Fruit fly (Drosophila melanogaster): ENCODE data around the gene prc.

The prc gene

dm6 chr3L:12002321-12003248 is 36.7 kb upstream of the prc start, which contains the start of the genes Pop2 and CG6928 (continued):
- TF ChIP-seq CG4730 (GFP tag; IDR thresholded peaks at IDR 0.05), result peak; percentile 49; the same call in 1 of the 2 replicates
- TF ChIP-seq CG4360 (GFP tag; IDR thresholded peaks at IDR 0.05), result no peak
- TF ChIP-seq CG10979 (tag; optimal IDR thresholded peaks at IDR 0.05), result peak; percentile 51
- TF ChIP-seq CG13894 (tag; optimal IDR thresholded peaks at IDR 0.05), result no peak
- TF ChIP-seq ash1 (GFP tag; optimal IDR thresholded peaks at IDR 0.05), result no peak
- peak; percentile 21 for TF ChIP-seq Nf-YB (GFP tag; optimal IDR thresholded peaks at IDR 0.05)
- peak; percentile 28 for TF ChIP-seq odd (GFP tag; optimal IDR thresholded peaks at IDR 0.05)
- TF ChIP-seq CG18599 (GFP tag; optimal IDR thresholded peaks at IDR 0.05), result peak; percentile 39
- TF ChIP-seq CG32532 (GFP tag; IDR thresholded peaks at IDR 0.05), result peak; percentile 75
- TF ChIP-seq caup (GFP tag; optimal IDR thresholded peaks at IDR 0.05; ENCODE audit: severe bottlenecking), result peak; percentile 76
- TF ChIP-seq CG12391 (tag; optimal IDR thresholded peaks at IDR 0.05), result peak; percentile 79
- TF ChIP-seq crp (GFP tag; optimal IDR thresholded peaks at IDR 0.05), result peak; percentile 83 to 94
- peak; percentile 72 for TF ChIP-seq CG9727 (GFP tag; optimal IDR thresholded peaks at IDR 0.05)
- TF ChIP-seq HmgZ (tag; optimal IDR thresholded peaks at IDR 0.05), result peak; percentile 80
- TF ChIP-seq CG13296 (GFP tag; optimal IDR thresholded peaks at IDR 0.05), result no peak
- TF ChIP-seq amos (GFP tag; IDR thresholded peaks at IDR 0.05; ENCODE audit: partially characterized antibody), result peak; percentile 83
- peak; percentile 84 for TF ChIP-seq phol (tag; optimal IDR thresholded peaks at IDR 0.05)
- peak; percentile 93 for TF ChIP-seq BEAF-32 (GFP tag; optimal IDR thresholded peaks at IDR 0.05)
- 0 out of 2 replicates have a peak, but pooled peaks have one; percentile 34 for TF ChIP-seq CG11696 (GFP tag; IDR thresholded peaks at IDR 0.05)
- peak; percentile 76; the same call in 1 of the 2 replicates for TF ChIP-seq ato (GFP tag; IDR thresholded peaks at IDR 0.05; ENCODE audit: partially characterized antibody)
- 0 out of 3 replicates have a peak, but pooled peaks have one; percentile 42 for TF ChIP-seq CG11695 (GFP tag; IDR thresholded peaks at IDR 0.05)
- TF ChIP-seq CG7745 (tag; optimal IDR thresholded peaks at IDR 0.05), result no peak
- TF ChIP-seq scrt (GFP tag; optimal IDR thresholded peaks at IDR 0.05), result peak; percentile 22
- 0 out of 3 replicates have a peak, but pooled peaks have one; percentile 44 for TF ChIP-seq C15 (GFP tag; IDR thresholded peaks at IDR 0.05)
- TF ChIP-seq CG6689 (GFP tag; IDR thresholded peaks at IDR 0.05), result peak; percentile 52; the same call in 1 of the 2 replicates
- peak; percentile 48 for TF ChIP-seq Atf3 (GFP tag; optimal IDR thresholded peaks at IDR 0.05)
- peak; percentile 0 for TF ChIP-seq Spps (tag; optimal IDR thresholded peaks at IDR 0.05)
- TF ChIP-seq CG7556 (GFP tag; optimal IDR thresholded peaks at IDR 0.05), result peak; percentile 52
- TF ChIP-seq CG10321 (GFP tag; IDR thresholded peaks at IDR 0.05), result no peak
- TF ChIP-seq CG14667 (GFP tag; IDR thresholded peaks at IDR 0.05), result peak; percentile 56
- TF ChIP-seq HLH4C (GFP tag; IDR thresholded peaks at IDR 0.05; ENCODE audit: partially characterized antibody), result peak; percentile 74
- peak; percentile 81 for TF ChIP-seq CG12155 (GFP tag; optimal IDR thresholded peaks at IDR 0.05)
- peak; percentile 97 for TF ChIP-seq CG4617 (GFP tag; optimal IDR thresholded peaks at IDR 0.05; ENCODE audit: borderline replicate concordance)
- TF ChIP-seq br (optimal IDR thresholded peaks at IDR 0.05), result no peak
- peak; percentile 79 for TF ChIP-seq Opbp (GFP tag; IDR thresholded peaks at IDR 0.05; ENCODE audit: partially characterized antibody)
- no peak for TF ChIP-seq h (optimal IDR thresholded peaks at IDR 0.05)
- TF ChIP-seq CG8281 (tag; optimal IDR thresholded peaks at IDR 0.05), result no peak
- TF ChIP-seq CG13424 (tag; optimal IDR thresholded peaks at IDR 0.05), result peak; percentile 62
- no peak for TF ChIP-seq CG1832 (GFP tag; optimal IDR thresholded peaks at IDR 0.05)
- 0 out of 2 replicates have a peak, but pooled peaks have one; percentile 15 for TF ChIP-seq Lim3 (GFP tag; IDR thresholded peaks at IDR 0.05)
- TF ChIP-seq CG3847 (GFP tag; IDR thresholded peaks at IDR 0.05), result peak; percentile 94
- TF ChIP-seq fd102C (GFP tag; optimal IDR thresholded peaks at IDR 0.05), result no peak
- peak; percentile 65 for TF ChIP-seq CG18764 (GFP tag; optimal IDR thresholded peaks at IDR 0.05)
- TF ChIP-seq CG14441 (GFP tag; IDR thresholded peaks at IDR 0.05), result peak; percentile 66
- peak; percentile 72 for TF ChIP-seq CG9817 (tag; optimal IDR thresholded peaks at IDR 0.05)
- TF ChIP-seq kni (GFP tag; optimal IDR thresholded peaks at IDR 0.05), result peak; percentile 1
- TF ChIP-seq CG17802 (tag; optimal IDR thresholded peaks at IDR 0.05), result peak; percentile 57

Data from whole organism, embryonic.